Fruit fly (Drosophila melanogaster) whole organism, embryonic: Measurements from ENCODE around the gene dbr.

Experiments used
- BtbVII ChIP-seq: fragments of 200-800 bp; sonication (Bioruptor generic); optimal IDR thresholded peaks from 3 replicates; lab custom pipeline; 2017; ENCODE audit warnings: missing biosample characterization, mild to moderate bottlenecking, missing genetic modification characterization
- CG10147 ChIP-seq: fragments of 200-800 bp; sonication (Bioruptor generic); optimal IDR thresholded peaks from 2 replicates; lab custom pipeline; 2019; ENCODE audit warnings: missing biosample characterization, mild to moderate bottlenecking, missing genetic modification characterization, moderate library complexity
- CG11504 ChIP-seq: fragments of 200-800 bp; sonication (Bioruptor generic); optimal IDR thresholded peaks from 3 replicates; lab custom pipeline; 2019; ENCODE audit warnings: missing biosample characterization, mild to moderate bottlenecking, missing genetic modification characterization, moderate library complexity
- CG11723 ChIP-seq: fragments of 200-800 bp; sonication (Bioruptor generic); optimal IDR thresholded peaks from 2 replicates; lab custom pipeline; 2017; ENCODE audit warnings: missing biosample characterization, mild to moderate bottlenecking, missing genetic modification characterization
- CG1233 ChIP-seq: fragments of 200-800 bp; sonication (Bioruptor generic); optimal IDR thresholded peaks from 4 replicates; lab custom pipeline; 2018; ENCODE audit warnings: missing biosample characterization, mild to moderate bottlenecking, missing genetic modification characterization
- CG13296 ChIP-seq: fragments of 200-800 bp; sonication (Bioruptor generic); optimal IDR thresholded peaks from 3 replicates; lab custom pipeline; 2018; ENCODE audit warnings: missing biosample characterization, mild to moderate bottlenecking, missing genetic modification characterization
- CG13894 ChIP-seq: fragments of 200-800 bp; sonication (Bioruptor generic); optimal IDR thresholded peaks from 3 replicates; lab custom pipeline; 2018; ENCODE audit warnings: missing biosample characterization, mild to moderate bottlenecking, missing genetic modification characterization, moderate library complexity
- CG15011 ChIP-seq: fragments of 200-800 bp; sonication (Bioruptor generic); optimal IDR thresholded peaks from 3 replicates; lab custom pipeline; 2018; ENCODE audit warnings: missing biosample characterization, mild to moderate bottlenecking, missing genetic modification characterization
- CG15601 ChIP-seq: fragments of 200-800 bp; sonication (Bioruptor generic); optimal IDR thresholded peaks from 3 replicates; lab custom pipeline; 2019; ENCODE audit warnings: missing biosample characterization, mild to moderate bottlenecking, missing genetic modification characterization, moderate library complexity
- CG15696 ChIP-seq: fragments of 200-800 bp; sonication (Bioruptor generic); optimal IDR thresholded peaks from 2 replicates; lab custom pipeline; 2019; ENCODE audit warnings: missing biosample characterization, mild to moderate bottlenecking, missing genetic modification characterization, moderate library complexity
- CG17361 ChIP-seq: fragments of 200-800 bp; sonication (Bioruptor generic); IDR thresholded peaks from 3 replicates; pipeline ENCODE4 v1.3.6; 2022; ENCODE audit warnings: missing biosample characterization, missing genetic modification characterization
- CG17612 ChIP-seq: fragments of 200-800 bp; sonication (Bioruptor generic); IDR thresholded peaks from 2 replicates; pipeline ENCODE4 v1.3.6; 2022; ENCODE audit warnings: missing biosample characterization, missing genetic modification characterization
- CG1792 ChIP-seq: fragments of 200-800 bp; sonication (Bioruptor generic); optimal IDR thresholded peaks from 2 replicates; lab custom pipeline; 2016; ENCODE audit warnings: missing biosample characterization, missing genetic modification characterization
- CG2116 ChIP-seq: fragments of 200-800 bp; sonication (Bioruptor generic); optimal IDR thresholded peaks from 3 replicates; lab custom pipeline; 2018; ENCODE audit warnings: missing biosample characterization, mild to moderate bottlenecking, missing genetic modification characterization
- CG2120 ChIP-seq: fragments of 200-800 bp; sonication (Bioruptor generic); optimal IDR thresholded peaks from 3 replicates; lab custom pipeline; 2016; ENCODE audit warnings: missing biosample characterization, missing genetic modification characterization
- CG3838 ChIP-seq: fragments of 200-800 bp; sonication (Bioruptor generic); optimal IDR thresholded peaks from 3 replicates; lab custom pipeline; 2016; ENCODE audit warnings: missing biosample characterization, missing genetic modification characterization
- CG3847 ChIP-seq: fragments of 200-800 bp; sonication (Bioruptor generic); IDR thresholded peaks from 2 replicates; pipeline ENCODE4 v1.3.6; 2022; ENCODE audit warnings: missing biosample characterization, missing genetic modification characterization
- CG5180 ChIP-seq: fragments of 200-800 bp; sonication (Bioruptor generic); optimal IDR thresholded peaks from 3 replicates; lab custom pipeline; 2017; ENCODE audit warnings: missing biosample characterization, missing genetic modification characterization, mild to moderate bottlenecking, moderate library complexity, missing genetic modification reagents
- CG8089 ChIP-seq: fragments of 200-800 bp; sonication (Bioruptor generic); optimal IDR thresholded peaks from 3 replicates; lab custom pipeline; 2016; ENCODE audit warnings: missing biosample characterization, missing genetic modification characterization
- CG9609 ChIP-seq: fragments of 200-800 bp; sonication (Bioruptor generic); optimal IDR thresholded peaks from 3 replicates; lab custom pipeline; 2016; ENCODE audit warnings: missing biosample characterization, missing genetic modification characterization
- CG9727 ChIP-seq: fragments of 200-800 bp; sonication (Bioruptor generic); optimal IDR thresholded peaks from 3 replicates; lab custom pipeline; 2017; ENCODE audit warnings: missing biosample characterization, mild to moderate bottlenecking, missing genetic modification characterization
- Dbx ChIP-seq: fragments of 200-800 bp; sonication (Bioruptor generic); IDR thresholded peaks from 3 replicates; pipeline ENCODE4 v1.3.6; 2022; ENCODE audit warnings: missing biosample characterization, missing genetic modification characterization
- Dfd ChIP-seq, 2 experiments: fragments of >200 bp; optimal IDR thresholded peaks; 2 replicates each; lab custom pipeline; 2017; ENCODE audit warnings: missing biosample characterization in 2 of 2, missing genetic modification characterization in 2 of 2
- Doc3 ChIP-seq: fragments of 200-800 bp; sonication (Bioruptor generic); IDR thresholded peaks from 3 replicates; pipeline ENCODE4 v1.3.6; 2022; ENCODE audit warnings: missing biosample characterization, missing genetic modification characterization; ENCODE audit not compliant: partially characterized antibody
- Dref ChIP-seq: fragments of 200-800 bp; sonication (Bioruptor generic); IDR thresholded peaks from 2 replicates; pipeline ENCODE4 v1.3.6; 2022; ENCODE audit warnings: missing biosample characterization, missing genetic modification characterization
- E2f2 ChIP-seq: fragments of 200-800 bp; sonication (Bioruptor generic); IDR thresholded peaks from 2 replicates; pipeline ENCODE4 v1.3.6; 2022; ENCODE audit warnings: missing biosample characterization, missing genetic modification characterization
- Kr ChIP-seq: fragments of 200-800 bp; sonication (Bioruptor generic); optimal IDR thresholded peaks from 2 replicates; lab custom pipeline; 2017; ENCODE audit warnings: missing biosample characterization, mild to moderate bottlenecking, missing genetic modification characterization
- Oli ChIP-seq: fragments of 200-800 bp; sonication (Bioruptor generic); optimal IDR thresholded peaks from 2 replicates; lab custom pipeline; 2018; ENCODE audit warnings: missing biosample characterization, mild to moderate bottlenecking, missing genetic modification characterization, moderate library complexity
- Optix ChIP-seq: fragments of 200-800 bp; sonication (Bioruptor generic); IDR thresholded peaks from 3 replicates; pipeline ENCODE4 v1.3.6; 2022; ENCODE audit warnings: missing biosample characterization, missing genetic modification characterization
- Ptx1 ChIP-seq: fragments of 200-800 bp; sonication (Bioruptor generic); IDR thresholded peaks from 2 replicates; pipeline ENCODE4 v1.3.6; 2022; ENCODE audit warnings: missing biosample characterization, missing genetic modification characterization
- Rx ChIP-seq: fragments of 200-800 bp; sonication (Bioruptor generic); IDR thresholded peaks from 2 replicates; pipeline ENCODE4 v1.3.6; 2022; ENCODE audit warnings: missing biosample characterization, missing genetic modification characterization
- Sox102F ChIP-seq: fragments of 200-800 bp; sonication (Bioruptor generic); optimal IDR thresholded peaks from 2 replicates; lab custom pipeline; 2018; ENCODE audit warnings: missing biosample characterization, mild to moderate bottlenecking, missing genetic modification characterization, moderate library complexity
- Sry-δ ChIP-seq: fragments of 200-800 bp; sonication (Bioruptor generic); optimal IDR thresholded peaks from 2 replicates; lab custom pipeline; 2016; ENCODE audit warnings: missing biosample characterization, missing genetic modification characterization
- TFAM ChIP-seq: fragments of 200-800 bp; sonication (Bioruptor generic); optimal IDR thresholded peaks from 2 replicates; lab custom pipeline; 2017; ENCODE audit warnings: missing biosample characterization, missing genetic modification characterization, inconsistent platforms
- ase ChIP-seq: fragments of 200-800 bp; sonication (Bioruptor generic); IDR thresholded peaks from 3 replicates; pipeline ENCODE4 v1.3.6; 2022; ENCODE audit warnings: missing biosample characterization, missing genetic modification characterization
- bbx ChIP-seq: fragments of 200-800 bp; sonication (Bioruptor generic); IDR thresholded peaks from 2 replicates; pipeline ENCODE4 v1.3.6; 2022; ENCODE audit warnings: missing biosample characterization, missing genetic modification characterization; ENCODE audit not compliant: partially characterized antibody
- cas ChIP-seq: fragments of 200-800 bp; sonication (Bioruptor generic); IDR thresholded peaks from 2 replicates; pipeline ENCODE4 v1.3.6; 2022; ENCODE audit warnings: missing biosample characterization, missing genetic modification characterization
- cato ChIP-seq: fragments of 200-800 bp; sonication (Bioruptor generic); optimal IDR thresholded peaks from 2 replicates; lab custom pipeline; 2016; ENCODE audit warnings: missing biosample characterization, missing genetic modification characterization, borderline replicate concordance
- caup ChIP-seq: fragments of 200-800 bp; sonication (Bioruptor generic); optimal IDR thresholded peaks from 3 replicates; lab custom pipeline; 2017; ENCODE audit warnings: missing biosample characterization, mild to moderate bottlenecking, missing genetic modification characterization, moderate library complexity; ENCODE audit not compliant: severe bottlenecking
- ci ChIP-seq: fragments of 200-800 bp; sonication (Bioruptor generic); IDR thresholded peaks from 3 replicates; pipeline ENCODE4 v1.3.6; 2022; ENCODE audit warnings: missing biosample characterization, missing genetic modification characterization
- fd3F ChIP-seq: fragments of 200-800 bp; sonication (Bioruptor generic); optimal IDR thresholded peaks from 2 replicates; lab custom pipeline; 2018; ENCODE audit warnings: missing biosample characterization, mild to moderate bottlenecking, missing genetic modification characterization, moderate library complexity
- fu2 ChIP-seq: fragments of 200-800 bp; sonication (Bioruptor generic); optimal IDR thresholded peaks from 2 replicates; lab custom pipeline; 2016; ENCODE audit warnings: missing biosample characterization, missing genetic modification characterization
- gce ChIP-seq: fragments of 200-800 bp; sonication (Bioruptor generic); IDR thresholded peaks from 3 replicates; pipeline ENCODE4 v1.3.6; 2022; ENCODE audit warnings: missing biosample characterization, missing genetic modification characterization
- gfzf ChIP-seq: fragments of 200-800 bp; sonication (Bioruptor generic); optimal IDR thresholded peaks from 2 replicates; lab custom pipeline; 2016; ENCODE audit warnings: missing biosample characterization, mild to moderate bottlenecking, missing genetic modification characterization, moderate library complexity
- gsb ChIP-seq: fragments of 200-800 bp; sonication (Bioruptor generic); IDR thresholded peaks from 2 replicates; pipeline ENCODE4 v1.3.6; 2022; ENCODE audit warnings: missing biosample characterization, missing genetic modification characterization
- ken ChIP-seq: fragments of 200-800 bp; sonication (Bioruptor generic); IDR thresholded peaks from 3 replicates; pipeline ENCODE4 v1.3.6; 2022; ENCODE audit warnings: missing biosample characterization, missing genetic modification characterization
- mld ChIP-seq: fragments of 200-800 bp; sonication (Bioruptor generic); IDR thresholded peaks from 3 replicates; pipeline ENCODE4 v1.3.6; 2022; ENCODE audit warnings: missing biosample characterization, missing genetic modification characterization; ENCODE audit not compliant: partially characterized antibody
- sima ChIP-seq: fragments of 200-800 bp; sonication (Bioruptor generic); optimal IDR thresholded peaks from 2 replicates; lab custom pipeline; 2016; ENCODE audit warnings: missing biosample characterization, missing genetic modification characterization
- stc ChIP-seq: fragments of 200-800 bp; sonication (Bioruptor generic); IDR thresholded peaks from 2 replicates; pipeline ENCODE4 v1.3.6; 2022; ENCODE audit warnings: missing biosample characterization, missing genetic modification characterization
- tio ChIP-seq: fragments of 200-800 bp; sonication (Bioruptor generic); optimal IDR thresholded peaks from 2 replicates; lab custom pipeline; 2017; ENCODE audit warnings: missing biosample characterization, missing genetic modification characterization, inconsistent platforms
- unpg ChIP-seq: fragments of 200-800 bp; sonication (Bioruptor generic); optimal IDR thresholded peaks from 3 replicates; lab custom pipeline; 2018; ENCODE audit warnings: missing biosample characterization, mild to moderate bottlenecking, missing genetic modification characterization, moderate library complexity
- wdn ChIP-seq: fragments of 200-800 bp; sonication (Bioruptor generic); IDR thresholded peaks from 2 replicates; pipeline ENCODE4 v1.3.6; 2022; ENCODE audit warnings: missing biosample characterization, missing genetic modification characterization

dbr gene

DNA sequence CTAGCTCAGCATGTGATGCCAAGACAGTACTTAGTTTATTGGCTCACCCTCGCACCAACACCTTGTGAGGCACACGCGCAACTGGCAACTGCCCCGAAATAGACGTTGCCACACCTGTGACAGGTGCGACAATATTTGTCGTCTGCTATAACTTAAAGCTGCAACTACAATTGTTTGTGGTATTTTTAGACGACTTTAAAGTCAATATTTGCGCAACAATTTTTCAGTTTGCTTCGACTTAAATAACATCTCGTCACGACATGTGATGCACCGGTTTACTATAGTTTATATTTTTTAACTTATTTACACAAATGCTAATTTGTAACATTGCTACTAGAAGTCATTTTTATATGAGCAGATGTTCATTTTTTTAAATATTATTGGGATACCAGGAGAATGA, 14.9 kb downstream of the dbr start (continued):
- TF ChIP-seq Oli (tag; lab: Kevin White, UChicago) (no peak), gfzf (no peak), stc (GFP tag; lab: Robert Waterston, UW) (peak; percentile 59), E2f2 (GFP tag; lab: Robert Waterston, UW) (no peak), gce (GFP tag; lab: Robert Waterston, UW) (no peak), Rx (GFP tag; lab: Robert Waterston, UW) (no peak), CG15696 (tag; lab: Kevin White, UChicago) (no peak), gsb (GFP tag; lab: Robert Waterston, UW) (no peak), wdn (GFP tag; lab: Robert Waterston, UW) (no peak), CG2116 (GFP tag; lab: Kevin White, UChicago) (no peak), CG15011 (GFP tag; lab: Kevin White, UChicago) (peak; percentile 28), Sox102F (GFP tag; lab: Kevin White, UChicago) (peak; percentile 28), bbx (GFP tag; lab: Robert Waterston, UW) (no peak), CG17361 (GFP tag; lab: Robert Waterston, UW) (no peak), Dbx (GFP tag; lab: Robert Waterston, UW) (no peak), caup (GFP tag; lab: Kevin White, UChicago) (peak; percentile 72), CG10147 (GFP tag; lab: Kevin White, UChicago) (no peak), CG11504 (tag; lab: Kevin White, UChicago) (peak; percentile 30), CG5180 (GFP tag; lab: Kevin White, UChicago) (peak; percentile 57), Ptx1 (GFP tag; lab: Robert Waterston, UW) (no peak), TFAM (GFP tag; lab: Kevin White, UChicago) (no peak), CG1792 (no peak), CG17612 (no peak), CG3847 (GFP tag; lab: Robert Waterston, UW) (no peak), CG2120 (GFP tag; lab: Kevin White, UChicago) (no peak), ken (GFP tag; lab: Robert Waterston, UW) (no peak), sima (GFP tag; lab: Kevin White, UChicago) (no peak), tio (GFP tag; lab: Kevin White, UChicago) (no peak), CG11723 (GFP tag; lab: Kevin White, UChicago) (peak; percentile 58), Dfd (GFP tag; optimal IDR thresholded peaks at IDR 0.05; lab: Kevin White, UChicago) (no peak), CG3838 (GFP tag; lab: Kevin White, UChicago) (no peak), CG9727 (no peak), Doc3 (no peak), ase (GFP tag; lab: Robert Waterston, UW) (no peak), BtbVII (peak; percentile 71), mld (GFP tag; lab: Robert Waterston, UW) (no peak), cas (no peak), Optix (GFP tag; lab: Robert Waterston, UW) (no peak), CG8089 (no peak), CG13894 (tag; lab: Kevin White, UChicago) (no peak), CG15601 (tag; lab: Kevin White, UChicago) (peak; percentile 71), CG1233 (GFP tag; lab: Kevin White, UChicago) (peak; percentile 68), fu2 (GFP tag; lab: Kevin White, UChicago) (no peak), CG9609 (GFP tag; lab: Kevin White, UChicago) (no peak), ci (GFP tag; lab: Robert Waterston, UW) (peak; percentile 58; the same call in 1 of the 3 replicates), Sry-δ (no peak), unpg (peak; percentile 47), fd3F (no peak), cato (GFP tag; lab: Kevin White, UChicago) (no peak), CG13296 (GFP tag; lab: Kevin White, UChicago) (peak; percentile 72), Dref (GFP tag; lab: Robert Waterston, UW) (no peak), Kr (no peak)
